Worm (Caenorhabditis elegans) whole organism, L3 larva: ENCODE results near the gene F08C6.5.

Experiments used
- elt-1 ChIP-seq: fragments of 150-350 bp; optimal IDR thresholded peaks from 2 replicates; lab custom pipeline; 2014; ENCODE audit warnings: missing biosample characterization, missing genetic modification characterization
- fos-1 ChIP-seq: fragments of 150-350 bp; optimal IDR thresholded peaks from 2 replicates; lab custom pipeline; 2014; ENCODE audit warnings: missing biosample characterization, missing genetic modification characterization

- TF ChIP-seq fos-1, result no peak
- no peak for TF ChIP-seq elt-1
Observed at ce11 chrX:7593931-7594544, 34.8 kb downstream of the F08C6.5 start.
